Worm (Caenorhabditis elegans): Measurements from ENCODE around the gene gldi-11.

The gldi-11 gene

ce11 chrII:4955353-4955752 lies 9.8 kb upstream of the gldi-11 start, which contains the start of gene pbs-3 (continued):
- TF ChIP-seq madf-3 (GFP tag; IDR thresholded peaks at IDR 0.05): no peak
- TF ChIP-seq hsf-1 (GFP tag; IDR thresholded peaks at IDR 0.05): no peak
- TF ChIP-seq dpff-1 (tag; optimal IDR thresholded peaks at IDR 0.05): no peak
- no peak for TF ChIP-seq tbp1 (GFP tag; optimal IDR thresholded peaks at IDR 0.05)
- TF ChIP-seq egrh-3 (GFP tag; IDR thresholded peaks at IDR 0.05): no peak
- TF ChIP-seq B0035.1 (tag; optimal IDR thresholded peaks at IDR 0.05): no peak
- no peak for TF ChIP-seq nfyb-1 (GFP tag; IDR thresholded peaks at IDR 0.05)
- TF ChIP-seq aptf-3 (GFP tag; IDR thresholded peaks at IDR 0.05): no peak
- peak; percentile 61 for TF ChIP-seq D2030.7 (GFP tag; IDR thresholded peaks at IDR 0.05)
- TF ChIP-seq dpl-1 (GFP tag; optimal IDR thresholded peaks at IDR 0.05): peak; percentile 7
- no peak for TF ChIP-seq nhr-27 (tag; optimal IDR thresholded peaks at IDR 0.05)
- no peak for TF ChIP-seq snpc-3.4 (tag; optimal IDR thresholded peaks at IDR 0.05)
- TF ChIP-seq mcd-1 (GFP tag; IDR thresholded peaks at IDR 0.05): peak; percentile 64
- no peak for TF ChIP-seq ceh-40 (GFP tag; IDR thresholded peaks at IDR 0.05)
- no peak for TF ChIP-seq ceh-58 (GFP tag; IDR thresholded peaks at IDR 0.05)
- peak; percentile 9 for TF ChIP-seq unc-130 (GFP tag; optimal IDR thresholded peaks at IDR 0.05)
- peak; percentile 5; the same call in 1 of the 2 replicates for TF ChIP-seq hmg-1.2 (GFP tag; IDR thresholded peaks at IDR 0.05)
- peak; percentile 31; the same call in 1 of the 2 replicates for TF ChIP-seq Y53G8AR.9 (GFP tag; conservative IDR thresholded peaks at IDR 0.05)
- peak; percentile 34 for TF ChIP-seq snpc-1.3 (tag; optimal IDR thresholded peaks at IDR 0.05; ENCODE audit: insufficient read depth)
- no peak for TF ChIP-seq T07F8.4 (tag; optimal IDR thresholded peaks at IDR 0.05)
- no peak for TF ChIP-seq F52B5.7 (tag; optimal IDR thresholded peaks at IDR 0.05)
- TF ChIP-seq rpc-1 (optimal IDR thresholded peaks at IDR 0.05): peak; percentile 1
- no peak for TF ChIP-seq rpc-1 (tag; optimal IDR thresholded peaks at IDR 0.05)
- no peak for TF ChIP-seq tlf-1 (GFP tag; optimal IDR thresholded peaks at IDR 0.05)
- no peak for TF ChIP-seq F39B2.1 (GFP tag; IDR thresholded peaks at IDR 0.05)
- no peak for TF ChIP-seq zim-3 (tag; optimal IDR thresholded peaks at IDR 0.05)
- no peak for TF ChIP-seq snpc-4 (GFP tag; optimal IDR thresholded peaks at IDR 0.05)
- peak in 1 of 4 experiments; percentile 16 for TF ChIP-seq snpc-4 (tag; optimal IDR thresholded peaks at IDR 0.05)
- peak; percentile 25 for TF ChIP-seq ceh-27 (GFP tag; optimal IDR thresholded peaks at IDR 0.05)
- TF ChIP-seq B0261.1 (tag; optimal IDR thresholded peaks at IDR 0.05): no peak
- no peak for TF ChIP-seq ztf-22 (GFP tag; optimal IDR thresholded peaks at IDR 0.05)
- no peak for TF ChIP-seq ZK185.1 (tag; optimal IDR thresholded peaks at IDR 0.05; ENCODE audit: poor library complexity, severe bottlenecking)
- no peak for TF ChIP-seq nfya-1 (tag; optimal IDR thresholded peaks at IDR 0.05; ENCODE audit: borderline replicate concordance, insufficient read depth)
- TF ChIP-seq gei-17 (GFP tag; optimal IDR thresholded peaks at IDR 0.05): no peak
- TF ChIP-seq F23B12.7 (tag; optimal IDR thresholded peaks at IDR 0.05; ENCODE audit: insufficient read depth): peak; percentile 85
- TF ChIP-seq F37B4.10 (GFP tag; IDR thresholded peaks at IDR 0.05): no peak
- TF ChIP-seq F49E8.2 (tag; optimal IDR thresholded peaks at IDR 0.05; ENCODE audit: insufficient read depth): peak; percentile 48
- no peak for TF ChIP-seq ceh-79 (tag; optimal IDR thresholded peaks at IDR 0.05)
- TF ChIP-seq atf-7 (tag; optimal IDR thresholded peaks at IDR 0.05): no peak
- no peak for TF ChIP-seq unc-62 (GFP tag; optimal IDR thresholded peaks at IDR 0.05)
- peak; percentile 19 for TF ChIP-seq K12H6.12 (tag; optimal IDR thresholded peaks at IDR 0.05)
- TF ChIP-seq ekl-4 (GFP tag; IDR thresholded peaks at IDR 0.05): no peak
- no peak for TF ChIP-seq Y56A3A.18 (GFP tag; IDR thresholded peaks at IDR 0.05)
- peak; percentile 30 for TF ChIP-seq lsl-1 (GFP tag; optimal IDR thresholded peaks at IDR 0.05)
- TF ChIP-seq snpc-1.1 (tag; optimal IDR thresholded peaks at IDR 0.05; ENCODE audit: insufficient read depth): no peak
- TF ChIP-seq attf-6 (GFP tag; IDR thresholded peaks at IDR 0.05): no peak
- no peak for TF ChIP-seq nhr-90 (tag; optimal IDR thresholded peaks at IDR 0.05)
- TF ChIP-seq nfya-2 (GFP tag; IDR thresholded peaks at IDR 0.05): no peak
- no peak for TF ChIP-seq ztf-25 (GFP tag; IDR thresholded peaks at IDR 0.05)

All from whole organism, young adult.